Fruit fly (Drosophila melanogaster): ENCODE measurements around the gene Vml.

The Vml gene

dm6 chrX:2306307-2306706 lies 30.7 kb downstream of the Vml start (continued):
- TF ChIP-seq net (GFP tag; optimal IDR thresholded peaks at IDR 0.05) (peak; percentile 65), CG8632 (GFP tag; optimal IDR thresholded peaks at IDR 0.05) (peak; percentile 78), ss (GFP tag; optimal IDR thresholded peaks at IDR 0.05) (peak; percentile 12 to 40), Eip78C (GFP tag) (peak; percentile 92), Hr38 (GFP tag; optimal IDR thresholded peaks at IDR 0.05) (no peak), Ets21C (GFP tag; optimal IDR thresholded peaks at IDR 0.05) (peak; percentile 71), CG10631 (GFP tag; optimal IDR thresholded peaks at IDR 0.05) (peak; percentile 82), CG6792 (GFP tag; optimal IDR thresholded peaks at IDR 0.05) (peak; percentile 79), eg (GFP tag; IDR thresholded peaks at IDR 0.05) (peak; percentile 17; the same call in 2 of the 3 replicates), CG11762 (GFP tag; optimal IDR thresholded peaks at IDR 0.05; ENCODE audit: insufficient read depth) (peak; percentile 42), salr (GFP tag; optimal IDR thresholded peaks at IDR 0.05) (peak in 1 of 2 experiments; percentile 82), Smox (GFP tag; optimal IDR thresholded peaks at IDR 0.05) (peak; percentile 77), dsx (GFP tag; optimal IDR thresholded peaks at IDR 0.05; ENCODE audit: poor library complexity, severe bottlenecking) (no peak), CG32006 (GFP tag; optimal IDR thresholded peaks at IDR 0.05) (peak; percentile 88), cyc (GFP tag; optimal IDR thresholded peaks at IDR 0.05) (peak; percentile 77)

- TF ChIP-seq net (GFP tag; optimal IDR thresholded peaks at IDR 0.05) (no peak), CG6808 (GFP tag; optimal IDR thresholded peaks at IDR 0.05) (no peak), CG11902 (GFP tag; optimal IDR thresholded peaks at IDR 0.05) (no peak), Hr38 (GFP tag; optimal IDR thresholded peaks at IDR 0.05) (no peak), vri (GFP tag; optimal IDR thresholded peaks at IDR 0.05) (no peak), pdm3 (GFP tag; optimal IDR thresholded peaks at IDR 0.05) (no peak), Gug (GFP tag; IDR thresholded peaks at IDR 0.05) (no peak), dsx (GFP tag; optimal IDR thresholded peaks at IDR 0.05; ENCODE audit: poor library complexity, severe bottlenecking) (no peak), Sox14 (GFP tag; optimal IDR thresholded peaks at IDR 0.05) (no peak), Sox15 (GFP tag; optimal IDR thresholded peaks at IDR 0.05) (no peak)
Measured at dm6 chrX:2306760-2307159, 31.1 kb downstream of the Vml start.

- TF ChIP-seq CG6792 (GFP tag; optimal IDR thresholded peaks at IDR 0.05) (no peak), Smox (GFP tag; optimal IDR thresholded peaks at IDR 0.05) (no peak), fd85E (GFP tag; optimal IDR thresholded peaks at IDR 0.05) (no peak), salr (GFP tag; optimal IDR thresholded peaks at IDR 0.05) (no peak), CG10631 (GFP tag; optimal IDR thresholded peaks at IDR 0.05) (no peak), CG11902 (GFP tag; optimal IDR thresholded peaks at IDR 0.05) (no peak), eg (GFP tag; IDR thresholded peaks at IDR 0.05) (no peak), CG8119 (GFP tag; IDR thresholded peaks at IDR 0.05) (no peak), CG8319 (GFP tag; optimal IDR thresholded peaks at IDR 0.05) (no peak), Blimp-1 (GFP tag; optimal IDR thresholded peaks at IDR 0.05) (no peak), dsx (GFP tag; optimal IDR thresholded peaks at IDR 0.05; ENCODE audit: poor library complexity, severe bottlenecking) (peak; percentile 46), OdsH (GFP tag; optimal IDR thresholded peaks at IDR 0.05) (no peak), dac (GFP tag; optimal IDR thresholded peaks at IDR 0.05) (no peak), CG6854 (GFP tag; optimal IDR thresholded peaks at IDR 0.05) (no peak), ss (GFP tag; optimal IDR thresholded peaks at IDR 0.05) (peak; percentile 13 to 45), CG3032 (tag; optimal IDR thresholded peaks at IDR 0.05) (peak; percentile 15), cyc (GFP tag; optimal IDR thresholded peaks at IDR 0.05) (no peak), CG31627 (GFP tag; optimal IDR thresholded peaks at IDR 0.05) (no peak), Sox14 (GFP tag; optimal IDR thresholded peaks at IDR 0.05) (no peak), Gug (GFP tag; IDR thresholded peaks at IDR 0.05) (no peak), Sox102F (GFP tag; optimal IDR thresholded peaks at IDR 0.05) (no peak), Eip93F (GFP tag; optimal IDR thresholded peaks at IDR 0.05) (no peak), CG11762 (GFP tag; optimal IDR thresholded peaks at IDR 0.05; ENCODE audit: insufficient read depth) (no peak), Hr39 (GFP tag; optimal IDR thresholded peaks at IDR 0.05) (no peak), vri (GFP tag; optimal IDR thresholded peaks at IDR 0.05) (no peak), CG6276 (GFP tag; optimal IDR thresholded peaks at IDR 0.05) (no peak), Met (GFP tag; optimal IDR thresholded peaks at IDR 0.05) (no peak), CG1621 (tag; optimal IDR thresholded peaks at IDR 0.05) (peak; percentile 33), Hr4 (GFP tag; optimal IDR thresholded peaks at IDR 0.05) (no peak), esn (GFP tag; optimal IDR thresholded peaks at IDR 0.05) (no peak), lz (GFP tag; optimal IDR thresholded peaks at IDR 0.05) (no peak), fkh (GFP tag; optimal IDR thresholded peaks at IDR 0.05) (no peak), svp (GFP tag) (no peak), CG6808 (GFP tag; optimal IDR thresholded peaks at IDR 0.05) (no peak), net (GFP tag; optimal IDR thresholded peaks at IDR 0.05) (no peak), Hr38 (GFP tag; optimal IDR thresholded peaks at IDR 0.05) (no peak), Ets96B (tag; optimal IDR thresholded peaks at IDR 0.05) (peak; percentile 1), CG7368 (GFP tag; optimal IDR thresholded peaks at IDR 0.05) (no peak), CG8632 (GFP tag; optimal IDR thresholded peaks at IDR 0.05) (no peak), CG32006 (GFP tag; optimal IDR thresholded peaks at IDR 0.05) (peak; percentile 6), acj6 (GFP tag; optimal IDR thresholded peaks at IDR 0.05) (no peak)
Measured at dm6 chrX:2307564-2307963, 31.9 kb downstream of the Vml start.

All from whole organism, prepupa.